Worm (Caenorhabditis elegans) whole organism, late embryonic: Measurements from ENCODE around the gene T19D7.6.

Experiments
- ceh-6 ChIP-seq: fragments of 200-800 bp; sonication (Bioruptor generic); optimal IDR thresholded peaks from 2 replicates; lab custom pipeline; 2018; ENCODE audit warnings: mild to moderate bottlenecking, missing genetic modification characterization, missing compliant biosample characterization
- nhr-11 ChIP-seq: fragments of 150-350 bp; optimal IDR thresholded peaks from 2 replicates; lab custom pipeline; 2014; ENCODE audit warnings: missing biosample characterization, missing genetic modification characterization
- pag-3 ChIP-seq: sonication (generic microtip); optimal IDR thresholded peaks from 2 replicates; lab custom pipeline; 2016; ENCODE audit warnings: missing compliant biosample characterization, missing genetic modification characterization, borderline replicate concordance
- rnt-1 ChIP-seq: sonication (generic microtip); optimal IDR thresholded peaks from 2 replicates; lab custom pipeline; 2016; ENCODE audit warnings: missing genetic modification characterization, missing compliant biosample characterization
- unc-55 ChIP-seq: sonication (generic microtip); optimal IDR thresholded peaks from 2 replicates; lab custom pipeline; 2017; ENCODE audit warnings: missing biosample characterization, missing genetic modification reagents, missing genetic modification characterization

DNA sequence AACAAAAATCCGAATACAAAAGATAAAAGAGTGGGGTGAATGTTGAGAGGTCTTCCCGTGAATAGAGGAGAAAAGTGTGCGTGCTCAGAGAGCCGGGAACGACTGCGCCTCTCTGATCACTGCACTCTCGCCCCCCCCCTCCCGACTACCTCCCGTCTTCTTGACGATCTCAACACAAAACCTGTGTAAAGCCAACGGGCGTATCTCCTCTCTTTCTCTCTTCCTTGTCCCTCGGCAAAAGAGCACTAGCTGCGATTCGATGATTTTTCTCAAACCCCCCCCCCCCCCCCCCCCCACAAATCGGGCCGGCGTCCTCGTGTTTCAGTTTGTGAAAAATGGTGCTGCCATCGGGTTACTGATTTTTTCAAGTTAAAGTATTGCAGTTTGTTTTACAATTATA lies 48.9 kb downstream of the T19D7.6 start:
- TF ChIP-seq rnt-1 (no peak), unc-55 (GFP tag; lab: Kevin White, UChicago) (no peak), nhr-11 (tag; lab: Kevin White, UChicago) (no peak), ceh-6 (no peak), pag-3 (tag; lab: Kevin White, UChicago) (no peak)
